Fruit fly (Drosophila melanogaster) whole organism, embryonic: Measurements from ENCODE around the gene Cyp1.

ENCODE experiments used
- CG10147 ChIP-seq: fragments of 200-800 bp; sonication (Bioruptor generic); optimal IDR thresholded peaks from 2 replicates; lab custom pipeline; 2019; ENCODE audit warnings: missing biosample characterization, mild to moderate bottlenecking, missing genetic modification characterization, moderate library complexity
- CG11504 ChIP-seq: fragments of 200-800 bp; sonication (Bioruptor generic); optimal IDR thresholded peaks from 3 replicates; lab custom pipeline; 2019; ENCODE audit warnings: missing biosample characterization, mild to moderate bottlenecking, missing genetic modification characterization, moderate library complexity
- CG43689 ChIP-seq: fragments of 200-800 bp; sonication (Bioruptor generic); IDR thresholded peaks from 2 replicates; pipeline ENCODE4 v1.3.6; 2022; ENCODE audit warnings: missing biosample characterization, missing genetic modification characterization
- esg ChIP-seq: fragments of 200-800 bp; sonication (Bioruptor generic); conservative IDR thresholded peaks from 2 replicates; pipeline ENCODE4 v1.3.6; 2022; ENCODE audit warnings: missing biosample characterization, missing genetic modification characterization
- mirr ChIP-seq: fragments of 200-800 bp; sonication (Bioruptor generic); optimal IDR thresholded peaks from 3 replicates; lab custom pipeline; 2018; ENCODE audit warnings: missing biosample characterization, mild to moderate bottlenecking, missing genetic modification characterization
- tll ChIP-seq, 2 experiments: fragments of 200-800 bp in 1 of 2; fragments of >200 bp in 1 of 2; sonication (Bioruptor generic) in 1 of 2; optimal IDR thresholded peaks; 2 replicates each; lab custom pipeline; 2017 to 2019; ENCODE audit warnings: missing biosample characterization in 2 of 2, missing genetic modification characterization in 2 of 2, mild to moderate bottlenecking in 1 of 2, moderate library complexity in 1 of 2
- unpg ChIP-seq: fragments of 200-800 bp; sonication (Bioruptor generic); optimal IDR thresholded peaks from 3 replicates; lab custom pipeline; 2018; ENCODE audit warnings: missing biosample characterization, mild to moderate bottlenecking, missing genetic modification characterization, moderate library complexity
- z ChIP-seq: fragments of 200-800 bp; sonication (Bioruptor generic); IDR thresholded peaks from 3 replicates; pipeline ENCODE4 v1.3.6; 2022; ENCODE audit warnings: missing biosample characterization, missing genetic modification characterization

DNA sequence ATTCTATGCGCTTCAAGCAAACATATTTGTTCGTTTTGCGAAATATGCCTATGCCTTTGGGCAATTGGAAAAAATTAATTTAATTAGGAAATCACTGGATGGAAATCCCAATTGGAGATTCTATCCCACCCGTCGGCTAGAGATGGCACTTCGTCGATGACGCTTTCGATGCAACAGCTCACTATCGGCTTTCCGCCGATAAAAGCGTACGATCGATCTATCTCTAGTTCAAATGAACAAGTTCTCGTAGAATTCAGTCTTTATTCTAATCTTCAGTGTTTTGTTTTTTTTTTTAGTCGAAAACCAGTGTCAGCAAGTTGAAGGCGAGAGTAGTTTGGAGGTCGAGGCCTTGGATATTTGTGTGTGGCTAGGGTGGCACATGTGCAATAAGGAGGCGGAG, 2.9 kb upstream of the Cyp1 start, which contains the start of the genes CG9917 and CG32579:
- TF ChIP-seq CG11504 (tag; lab: Kevin White, UChicago) (no peak), tll (GFP tag; optimal IDR thresholded peaks at IDR 0.05; lab: Kevin White, UChicago) (no peak), unpg (no peak), z (GFP tag; lab: Robert Waterston, UW) (no peak), mirr (GFP tag; lab: Kevin White, UChicago) (no peak), CG43689 (GFP tag; lab: Robert Waterston, UW) (no peak), CG10147 (GFP tag; lab: Kevin White, UChicago) (no peak), esg (GFP tag; lab: Robert Waterston, UW) (no peak)
